Fruit fly (Drosophila melanogaster) whole organism, embryonic: Measurements from ENCODE around the gene CG13384.

ENCODE experiments used
- Abd-B ChIP-seq: fragments of 200-800 bp; sonication (Bioruptor generic); optimal IDR thresholded peaks from 2 replicates; lab custom pipeline; 2018; ENCODE audit warnings: missing biosample characterization, mild to moderate bottlenecking, missing genetic modification characterization, moderate library complexity
- B-H1 ChIP-seq: fragments of 200-800 bp; sonication (Bioruptor generic); IDR thresholded peaks from 3 replicates; pipeline ENCODE4 v1.3.6; 2022; ENCODE audit warnings: missing biosample characterization, missing genetic modification characterization
- CG10321 ChIP-seq: fragments of 200-800 bp; sonication (Bioruptor generic); IDR thresholded peaks from 2 replicates; pipeline ENCODE4 v1.3.6; 2022; ENCODE audit warnings: missing biosample characterization, missing genetic modification characterization
- CG10565 ChIP-seq: fragments of 200-800 bp; sonication (Bioruptor generic); optimal IDR thresholded peaks from 3 replicates; lab custom pipeline; 2016; ENCODE audit warnings: missing biosample characterization, mild to moderate bottlenecking, missing genetic modification characterization
- CG10959 ChIP-seq: fragments of 200-800 bp; sonication (Bioruptor generic); IDR thresholded peaks from 2 replicates; pipeline ENCODE4 v1.3.6; 2022; ENCODE audit warnings: missing biosample characterization, missing genetic modification characterization
- CG11085 ChIP-seq: fragments of 200-800 bp; sonication (Bioruptor generic); IDR thresholded peaks from 2 replicates; pipeline ENCODE4 v1.3.6; 2022; ENCODE audit warnings: missing biosample characterization, missing genetic modification characterization
- CG11398 ChIP-seq: fragments of 200-800 bp; sonication (Bioruptor generic); optimal IDR thresholded peaks from 2 replicates; lab custom pipeline; 2016; ENCODE audit warnings: missing biosample characterization, missing genetic modification characterization
- CG12155 ChIP-seq: fragments of 200-800 bp; sonication (Bioruptor generic); optimal IDR thresholded peaks from 3 replicates; lab custom pipeline; 2016; ENCODE audit warnings: missing biosample characterization, missing genetic modification characterization
- CG12236 ChIP-seq: fragments of 200-800 bp; sonication (Bioruptor generic); optimal IDR thresholded peaks from 2 replicates; lab custom pipeline; 2016; ENCODE audit warnings: missing biosample characterization, missing genetic modification characterization
- CG13624 ChIP-seq: fragments of 200-800 bp; sonication (Bioruptor generic); optimal IDR thresholded peaks from 2 replicates; lab custom pipeline; 2016; ENCODE audit warnings: missing biosample characterization, missing genetic modification characterization
- CG14710 ChIP-seq: fragments of 200-800 bp; sonication (Bioruptor generic); optimal IDR thresholded peaks from 3 replicates; lab custom pipeline; 2019; ENCODE audit warnings: missing biosample characterization, mild to moderate bottlenecking, missing genetic modification characterization, moderate library complexity
- CG1529 ChIP-seq: fragments of 200-800 bp; sonication (Bioruptor generic); optimal IDR thresholded peaks from 3 replicates; lab custom pipeline; 2018; ENCODE audit warnings: missing biosample characterization, missing genetic modification characterization
- CG1603 ChIP-seq: fragments of 200-800 bp; sonication (Bioruptor generic); optimal IDR thresholded peaks from 2 replicates; lab custom pipeline; 2019; ENCODE audit warnings: missing biosample characterization, mild to moderate bottlenecking, missing genetic modification characterization, moderate library complexity
- CG17328 ChIP-seq: fragments of 200-800 bp; sonication (Bioruptor generic); IDR thresholded peaks from 2 replicates; pipeline ENCODE4 v1.3.6; 2022; ENCODE audit warnings: missing biosample characterization, missing genetic modification characterization
- CG17612 ChIP-seq: fragments of 200-800 bp; sonication (Bioruptor generic); IDR thresholded peaks from 2 replicates; pipeline ENCODE4 v1.3.6; 2022; ENCODE audit warnings: missing biosample characterization, missing genetic modification characterization
- CG17802 ChIP-seq: fragments of 200-800 bp; sonication (Bioruptor generic); optimal IDR thresholded peaks from 2 replicates; lab custom pipeline; 2018; ENCODE audit warnings: missing biosample characterization, mild to moderate bottlenecking, missing genetic modification characterization, moderate library complexity
- CG18262 ChIP-seq: fragments of 200-800 bp; optimal IDR thresholded peaks from 3 replicates; lab custom pipeline; 2019; ENCODE audit warnings: missing biosample characterization, mild to moderate bottlenecking, missing genetic modification characterization, moderate library complexity
- CG2875 ChIP-seq: fragments of 200-800 bp; sonication (Bioruptor generic); optimal IDR thresholded peaks from 2 replicates; lab custom pipeline; 2017; ENCODE audit warnings: missing biosample characterization, mild to moderate bottlenecking, missing genetic modification characterization, missing genetic modification reagents
- CG31224 ChIP-seq: fragments of 200-800 bp; sonication (Bioruptor generic); IDR thresholded peaks from 2 replicates; pipeline ENCODE4 v1.3.6; 2022; ENCODE audit warnings: missing biosample characterization, missing genetic modification characterization
- CG31388 ChIP-seq: fragments of 200-800 bp; sonication (Bioruptor generic); optimal IDR thresholded peaks from 2 replicates; lab custom pipeline; 2016; ENCODE audit warnings: missing biosample characterization, missing genetic modification characterization
- CG4820 ChIP-seq: fragments of 200-800 bp; sonication (Bioruptor generic); optimal IDR thresholded peaks from 3 replicates; lab custom pipeline; 2016; ENCODE audit warnings: missing biosample characterization, missing genetic modification characterization
- CG6683 ChIP-seq: fragments of 200-800 bp; sonication (Bioruptor generic); optimal IDR thresholded peaks from 2 replicates; lab custom pipeline; 2017; ENCODE audit warnings: missing biosample characterization, mild to moderate bottlenecking, missing genetic modification characterization, missing genetic modification reagents
- CG6765 ChIP-seq: fragments of 200-800 bp; sonication (Bioruptor generic); optimal IDR thresholded peaks from 3 replicates; lab custom pipeline; 2017; ENCODE audit warnings: missing biosample characterization, mild to moderate bottlenecking, missing genetic modification characterization
- CHES-1-like ChIP-seq: fragments of 200-800 bp; sonication (Bioruptor generic); optimal IDR thresholded peaks from 2 replicates; lab custom pipeline; 2016; ENCODE audit warnings: missing biosample characterization, missing genetic modification characterization
- CoRest ChIP-seq: fragments of 200-800 bp; sonication (Bioruptor generic); optimal IDR thresholded peaks from 3 replicates; lab custom pipeline; 2018; ENCODE audit warnings: missing biosample characterization, mild to moderate bottlenecking, missing genetic modification characterization, moderate library complexity
- D19A ChIP-seq: fragments of 200-800 bp; optimal IDR thresholded peaks from 3 replicates; lab custom pipeline; 2019; ENCODE audit warnings: missing biosample characterization, mild to moderate bottlenecking, missing genetic modification characterization, moderate library complexity
- Dip3 ChIP-seq: fragments of 200-800 bp; sonication (Bioruptor generic); optimal IDR thresholded peaks from 3 replicates; lab custom pipeline; 2016; ENCODE audit warnings: missing biosample characterization, missing genetic modification characterization
- Dll ChIP-seq: fragments of 200-800 bp; sonication (Bioruptor generic); IDR thresholded peaks from 4 replicates; pipeline ENCODE4 v1.3.6; 2022; ENCODE audit warnings: missing biosample characterization, missing genetic modification characterization; ENCODE audit not compliant: partially characterized antibody
- Drgx ChIP-seq: fragments of 200-800 bp; sonication (Bioruptor generic); IDR thresholded peaks from 2 replicates; pipeline ENCODE4 v1.3.6; 2022; ENCODE audit warnings: missing biosample characterization, missing genetic modification characterization
- E2f2 ChIP-seq: fragments of 200-800 bp; sonication (Bioruptor generic); IDR thresholded peaks from 2 replicates; pipeline ENCODE4 v1.3.6; 2022; ENCODE audit warnings: missing biosample characterization, missing genetic modification characterization
- Gsc ChIP-seq: fragments of 200-800 bp; sonication (Bioruptor generic); IDR thresholded peaks from 2 replicates; pipeline ENCODE4 v1.3.6; 2022; ENCODE audit warnings: missing biosample characterization, missing genetic modification characterization
- HmgD ChIP-seq: fragments of 200-800 bp; sonication (Bioruptor generic); optimal IDR thresholded peaks from 3 replicates; lab custom pipeline; 2016; ENCODE audit warnings: missing biosample characterization, missing genetic modification characterization
- Hr3 ChIP-seq: fragments of 200-800 bp; sonication (Bioruptor generic); optimal IDR thresholded peaks from 3 replicates; lab custom pipeline; 2016; ENCODE audit warnings: missing biosample characterization, missing genetic modification characterization
- Myb ChIP-seq: fragments of 200-800 bp; sonication (Bioruptor generic); optimal IDR thresholded peaks from 2 replicates; lab custom pipeline; 2016; ENCODE audit warnings: missing biosample characterization, missing genetic modification characterization
- Opbp ChIP-seq: fragments of 200-800 bp; sonication (Bioruptor generic); IDR thresholded peaks from 3 replicates; pipeline ENCODE4 v1.3.6; 2022; ENCODE audit warnings: missing biosample characterization, missing genetic modification characterization; ENCODE audit not compliant: partially characterized antibody
- Pdp1 ChIP-seq, 2 experiments: fragments of 200-800 bp; sonication (Bioruptor generic); optimal IDR thresholded peaks; 3 replicates each; lab custom pipeline; 2016; ENCODE audit warnings: missing biosample characterization in 2 of 2, missing genetic modification characterization in 2 of 2, mild to moderate bottlenecking in 1 of 2, moderate library complexity in 1 of 2
- Xrp1 ChIP-seq: fragments of 200-800 bp; sonication (Bioruptor generic); IDR thresholded peaks from 2 replicates; pipeline ENCODE4 v1.3.6; 2022; ENCODE audit warnings: missing biosample characterization, missing genetic modification characterization
- cato ChIP-seq: fragments of 200-800 bp; sonication (Bioruptor generic); optimal IDR thresholded peaks from 2 replicates; lab custom pipeline; 2016; ENCODE audit warnings: missing biosample characterization, missing genetic modification characterization, borderline replicate concordance
- eyg ChIP-seq: fragments of 200-800 bp; sonication (Bioruptor generic); optimal IDR thresholded peaks from 3 replicates; lab custom pipeline; 2016; ENCODE audit warnings: missing biosample characterization, missing genetic modification characterization
- ftz-f1 ChIP-seq: fragments of 200-800 bp; sonication (Bioruptor generic); optimal IDR thresholded peaks from 2 replicates; lab custom pipeline; 2016; ENCODE audit warnings: missing biosample characterization, missing genetic modification characterization
- grn ChIP-seq: fragments of 200-800 bp; sonication (Bioruptor generic); optimal IDR thresholded peaks from 3 replicates; lab custom pipeline; 2017; ENCODE audit warnings: missing biosample characterization, missing genetic modification characterization
- gt ChIP-seq: fragments of 200-800 bp; sonication (Bioruptor generic); IDR thresholded peaks from 2 replicates; pipeline ENCODE4 v1.3.6; 2022; ENCODE audit warnings: missing biosample characterization, missing genetic modification characterization
- ham ChIP-seq: fragments of 200-800 bp; sonication (Bioruptor generic); IDR thresholded peaks from 2 replicates; pipeline ENCODE4 v1.3.6; 2022; ENCODE audit warnings: missing biosample characterization, missing genetic modification characterization
- lov ChIP-seq, 2 experiments: fragments of 200-800 bp in 1 of 2; fragments of >200 bp in 1 of 2; sonication (Bioruptor generic) in 1 of 2; IDR thresholded peaks in 1 of 2; optimal IDR thresholded peaks in 1 of 2; 2 replicates in 1 of 2; 3 replicates in 1 of 2; pipeline versions ENCODE4 v1.3.6 to Lab custom; 2017 to 2022; ENCODE audit warnings: missing biosample characterization in 1 of 2, missing genetic modification characterization in 1 of 2
- maf-S ChIP-seq: fragments of 200-800 bp; sonication (Bioruptor generic); optimal IDR thresholded peaks from 2 replicates; lab custom pipeline; 2016; ENCODE audit warnings: missing biosample characterization, missing genetic modification characterization
- mirr ChIP-seq: fragments of 200-800 bp; sonication (Bioruptor generic); optimal IDR thresholded peaks from 3 replicates; lab custom pipeline; 2018; ENCODE audit warnings: missing biosample characterization, mild to moderate bottlenecking, missing genetic modification characterization
- nmo ChIP-seq: fragments of 200-800 bp; sonication (Bioruptor generic); optimal IDR thresholded peaks from 2 replicates; lab custom pipeline; 2018; ENCODE audit warnings: missing biosample characterization, mild to moderate bottlenecking, missing genetic modification characterization, moderate library complexity
- sd ChIP-seq: fragments of 200-800 bp; sonication (Bioruptor generic); optimal IDR thresholded peaks from 3 replicates; lab custom pipeline; 2018; ENCODE audit warnings: missing biosample characterization, mild to moderate bottlenecking, missing genetic modification characterization, moderate library complexity
- sens ChIP-seq: fragments of 200-800 bp; sonication (Bioruptor generic); peaks from one replicate; lab custom pipeline; 2016; ENCODE audit warnings: missing biosample characterization, missing genetic modification characterization
- slbo ChIP-seq: fragments of 200-800 bp; sonication (Bioruptor generic); IDR thresholded peaks from 2 replicates; pipeline ENCODE4 v1.3.6; 2022; ENCODE audit warnings: missing biosample characterization, missing genetic modification characterization
- slp2 ChIP-seq: fragments of 200-800 bp; sonication (Bioruptor generic); optimal IDR thresholded peaks from 2 replicates; lab custom pipeline; 2016; ENCODE audit warnings: missing biosample characterization, missing genetic modification characterization
- tup ChIP-seq: fragments of 200-800 bp; sonication (Bioruptor generic); optimal IDR thresholded peaks from 2 replicates; lab custom pipeline; 2016; ENCODE audit warnings: missing biosample characterization, mild to moderate bottlenecking, missing genetic modification characterization, moderate library complexity

Gene CG13384

DNA sequence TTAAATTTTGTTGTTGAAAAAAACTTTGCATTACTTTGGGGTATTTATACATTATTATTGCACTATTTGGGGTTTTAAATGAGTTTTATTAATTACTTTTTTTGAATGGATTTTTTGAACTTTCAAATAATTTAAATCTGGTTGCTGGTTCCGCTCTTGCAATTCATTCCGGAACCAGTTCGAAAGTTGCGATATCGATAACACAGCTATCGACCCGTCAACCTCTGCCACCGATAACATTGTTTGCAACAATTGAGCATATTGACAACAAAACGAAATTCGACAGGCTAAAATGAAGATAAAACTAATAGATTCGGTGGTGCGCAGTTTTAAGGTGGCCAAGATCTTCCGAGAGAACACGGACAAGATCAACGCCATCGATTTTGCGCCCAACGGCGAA, 10.0 kb upstream of the CG13384 start, which contains the start of gene Wdr82 (continued):
- TF ChIP-seq CG10321 (GFP tag; lab: Robert Waterston, UW) (no peak), CG1603 (tag; lab: Kevin White, UChicago) (peak; percentile 44), mirr (GFP tag; lab: Kevin White, UChicago) (no peak), eyg (GFP tag; lab: Kevin White, UChicago) (no peak), cato (GFP tag; lab: Kevin White, UChicago) (no peak), Hr3 (no peak), CoRest (no peak), ham (GFP tag; lab: Robert Waterston, UW) (no peak), CG31224 (GFP tag; lab: Robert Waterston, UW) (no peak), CG11398 (GFP tag; lab: Kevin White, UChicago) (no peak), Dip3 (GFP tag; lab: Kevin White, UChicago) (no peak), CG12236 (GFP tag; lab: Kevin White, UChicago) (no peak), CG18262 (tag; lab: Kevin White, UChicago) (no peak), D19A (tag; lab: Kevin White, UChicago) (no peak), CG4820 (GFP tag; lab: Kevin White, UChicago) (no peak), E2f2 (GFP tag; lab: Robert Waterston, UW) (peak; percentile 88), nmo (GFP tag; lab: Kevin White, UChicago) (no peak), CG2875 (GFP tag; lab: Kevin White, UChicago) (no peak), CG6683 (GFP tag; lab: Kevin White, UChicago) (no peak), CG12155 (no peak), lov (optimal IDR thresholded peaks at IDR 0.05; lab: Kevin White, UChicago) (no peak), lov (GFP tag; IDR thresholded peaks at IDR 0.05; lab: Robert Waterston, UW) (no peak), CG6765 (GFP tag; lab: Kevin White, UChicago) (no peak), CG10959 (no peak), CG17612 (no peak), B-H1 (GFP tag; lab: Robert Waterston, UW) (no peak), slbo (GFP tag; lab: Robert Waterston, UW) (no peak), Abd-B (no peak), ftz-f1 (GFP tag; lab: Kevin White, UChicago) (no peak), CG14710 (tag; lab: Kevin White, UChicago) (peak; percentile 28), maf-S (no peak), CG31388 (no peak), slp2 (no peak), sd (tag; lab: Kevin White, UChicago) (no peak), CG1529 (GFP tag; lab: Kevin White, UChicago) (no peak), tup (GFP tag; lab: Kevin White, UChicago) (no peak), CG13624 (no peak), gt (no peak), CHES-1-like (GFP tag; lab: Kevin White, UChicago) (no peak), HmgD (GFP tag; lab: Kevin White, UChicago) (no peak), Opbp (GFP tag; lab: Robert Waterston, UW) (peak; percentile 71; the same call in 2 of the 3 replicates), Dll (GFP tag; lab: Robert Waterston, UW) (peak; percentile 77), CG17328 (GFP tag; lab: Robert Waterston, UW) (no peak), Myb (GFP tag; lab: Kevin White, UChicago) (peak; percentile 52), CG11085 (GFP tag; lab: Robert Waterston, UW) (no peak), Drgx (GFP tag; lab: Robert Waterston, UW) (no peak), CG17802 (tag; lab: Kevin White, UChicago) (no peak), CG10565 (no peak), Xrp1 (GFP tag; lab: Robert Waterston, UW) (no peak), Pdp1 (GFP tag; optimal IDR thresholded peaks at IDR 0.05; lab: Kevin White, UChicago) (no peak), Gsc (no peak), sens (peak; percentile 82), grn (GFP tag; lab: Kevin White, UChicago) (no peak)
